Worm (Caenorhabditis elegans) whole organism, mixed stage, embryonic: Measurements from ENCODE around the gene F55H2.8.
A peak's percentile ranks its signal among the peaks of the same experiment; 100 is the strongest.

Experiments
- M03D4.4 ChIP-seq: sonication (generic microtip); optimal IDR thresholded peaks from 2 replicates; lab custom pipeline; 2017; ENCODE audit warnings: mild to moderate bottlenecking, missing genetic modification characterization, missing compliant biosample characterization
- bed-3 ChIP-seq: fragments of 200-800 bp; sonication (Bioruptor generic); optimal IDR thresholded peaks from 3 replicates; lab custom pipeline; 2018; ENCODE audit warnings: mild to moderate bottlenecking, missing genetic modification characterization, moderate library complexity, missing compliant biosample characterization
- blmp-1 ChIP-seq: fragments of 150-350 bp; optimal IDR thresholded peaks from 2 replicates; lab custom pipeline; 2014; ENCODE audit warnings: missing biosample characterization, missing genetic modification characterization
- ceh-39 ChIP-seq: fragments of 150-350 bp; optimal IDR thresholded peaks from 2 replicates; lab custom pipeline; 2014; ENCODE audit warnings: missing biosample characterization, missing genetic modification characterization
- ceh-43 ChIP-seq: fragments of 200-800 bp; sonication (Bioruptor generic); optimal IDR thresholded peaks from 2 replicates; lab custom pipeline; 2018; ENCODE audit warnings: mild to moderate bottlenecking, missing genetic modification characterization, moderate library complexity, missing compliant biosample characterization
- ceh-83 ChIP-seq: fragments of 200-800 bp; sonication (Bioruptor generic); optimal IDR thresholded peaks from 2 replicates; lab custom pipeline; 2018; ENCODE audit warnings: mild to moderate bottlenecking, missing genetic modification characterization, missing compliant biosample characterization
- ces-1 ChIP-seq: fragments of 150-350 bp; optimal IDR thresholded peaks from 2 replicates; lab custom pipeline; 2014; ENCODE audit warnings: missing biosample characterization, missing genetic modification reagents, missing genetic modification characterization
- cnd-1 ChIP-seq: fragments of 200-800 bp; sonication (Bioruptor generic); optimal IDR thresholded peaks from 2 replicates; lab custom pipeline; 2018; ENCODE audit warnings: mild to moderate bottlenecking, missing genetic modification characterization, missing compliant biosample characterization
- elt-1 ChIP-seq: sonication (generic microtip); optimal IDR thresholded peaks from 2 replicates; lab custom pipeline; 2017; ENCODE audit warnings: missing genetic modification characterization, mild to moderate bottlenecking, missing compliant biosample characterization, antibody characterized with exemption, moderate library complexity, borderline replicate concordance; ENCODE audit not compliant: insufficient read depth
- elt-3 ChIP-seq: fragments of 150-350 bp; optimal IDR thresholded peaks from 2 replicates; lab custom pipeline; 2014; ENCODE audit warnings: missing biosample characterization, missing genetic modification characterization
- ham-2 ChIP-seq: fragments of 200-800 bp; sonication (Bioruptor generic); optimal IDR thresholded peaks from 2 replicates; lab custom pipeline; 2018; ENCODE audit warnings: mild to moderate bottlenecking, missing genetic modification characterization, missing compliant biosample characterization
- hlh-1 ChIP-seq: fragments of 150-350 bp; optimal IDR thresholded peaks from 2 replicates; lab custom pipeline; 2014; ENCODE audit warnings: missing biosample characterization, missing genetic modification reagents, missing genetic modification characterization
- lin-13 ChIP-seq: fragments of 150-350 bp; optimal IDR thresholded peaks from 2 replicates; lab custom pipeline; 2014; ENCODE audit warnings: missing biosample characterization, missing genetic modification characterization
- mab-5 ChIP-seq: fragments of 150-350 bp; optimal IDR thresholded peaks from 2 replicates; lab custom pipeline; 2014; ENCODE audit warnings: missing biosample characterization, missing genetic modification characterization
- mep-1 ChIP-seq: fragments of 150-350 bp; optimal IDR thresholded peaks from 2 replicates; lab custom pipeline; 2017; ENCODE audit warnings: missing biosample characterization, missing genetic modification reagents, missing genetic modification characterization, inconsistent platforms
- mls-2 ChIP-seq: sonication (generic microtip); optimal IDR thresholded peaks from 2 replicates; lab custom pipeline; 2016; ENCODE audit warnings: mild to moderate bottlenecking, missing genetic modification characterization, moderate library complexity, missing compliant biosample characterization
- nhr-12 ChIP-seq: fragments of 150-350 bp; optimal IDR thresholded peaks from 2 replicates; lab custom pipeline; 2014; ENCODE audit warnings: missing biosample characterization, missing genetic modification characterization
- nhr-2 ChIP-seq: fragments of 150-350 bp; optimal IDR thresholded peaks from 2 replicates; lab custom pipeline; 2014; ENCODE audit warnings: missing biosample characterization, missing genetic modification characterization
- nhr-237 ChIP-seq: fragments of 150-350 bp; optimal IDR thresholded peaks from 2 replicates; lab custom pipeline; 2014; ENCODE audit warnings: missing biosample characterization, missing genetic modification characterization
- nhr-28 ChIP-seq: fragments of 150-350 bp; optimal IDR thresholded peaks from 2 replicates; lab custom pipeline; 2014; ENCODE audit warnings: missing biosample characterization, missing genetic modification characterization
- nhr-76 ChIP-seq: sonication (generic microtip); optimal IDR thresholded peaks from 2 replicates; lab custom pipeline; 2017; ENCODE audit warnings: missing biosample characterization, missing genetic modification characterization
- pha-4 ChIP-seq: fragments of 150-350 bp; optimal IDR thresholded peaks from 2 replicates; lab custom pipeline; 2018; ENCODE audit warnings: missing biosample characterization, missing genetic modification reagents, missing genetic modification characterization
- sem-2 ChIP-seq: fragments of 200-800 bp; sonication (Bioruptor generic); optimal IDR thresholded peaks from 2 replicates; lab custom pipeline; 2018; ENCODE audit warnings: mild to moderate bottlenecking, missing genetic modification characterization, missing compliant biosample characterization
- snpc-4 ChIP-seq: fragments of 150-350 bp; optimal IDR thresholded peaks from 2 replicates; lab custom pipeline; 2014; ENCODE audit warnings: missing biosample characterization, missing genetic modification characterization
- tbx-8 ChIP-seq: fragments of 200-800 bp; sonication (Bioruptor generic); optimal IDR thresholded peaks from 2 replicates; lab custom pipeline; 2018; ENCODE audit warnings: mild to moderate bottlenecking, missing genetic modification characterization, moderate library complexity, missing compliant biosample characterization
- unc-62 ChIP-seq: fragments of 150-350 bp; optimal IDR thresholded peaks from 2 replicates; lab custom pipeline; 2014; ENCODE audit warnings: missing biosample characterization, missing genetic modification reagents, missing genetic modification characterization
- zip-8 ChIP-seq: fragments of 150-350 bp; optimal IDR thresholded peaks from 2 replicates; lab custom pipeline; 2014; ENCODE audit warnings: missing biosample characterization, missing genetic modification characterization
- ztf-11 ChIP-seq: fragments of 150-350 bp; optimal IDR thresholded peaks from 2 replicates; lab custom pipeline; 2014; ENCODE audit warnings: missing biosample characterization, missing genetic modification characterization

F55H2.8 gene

ce11 chrIII:9525252-9525651 lies 11.6 kb downstream of the F55H2.8 start, which contains the start of gene trpp-3:
Gene trpp-3 (plus strand): TSS chrIII:9525552.
- TF ChIP-seq elt-3 (tag; lab: Kevin White, UChicago) (no peak), mls-2 (no peak), nhr-237 (tag; lab: Kevin White, UChicago) (no peak), elt-1 (no peak), ces-1 (GFP tag; lab: Kevin White, UChicago) (no peak), ham-2 (GFP tag; lab: Kevin White, UChicago) (no peak), lin-13 (tag; lab: Kevin White, UChicago) (no peak), ceh-83 (GFP tag; lab: Kevin White, UChicago) (no peak)

DNA sequence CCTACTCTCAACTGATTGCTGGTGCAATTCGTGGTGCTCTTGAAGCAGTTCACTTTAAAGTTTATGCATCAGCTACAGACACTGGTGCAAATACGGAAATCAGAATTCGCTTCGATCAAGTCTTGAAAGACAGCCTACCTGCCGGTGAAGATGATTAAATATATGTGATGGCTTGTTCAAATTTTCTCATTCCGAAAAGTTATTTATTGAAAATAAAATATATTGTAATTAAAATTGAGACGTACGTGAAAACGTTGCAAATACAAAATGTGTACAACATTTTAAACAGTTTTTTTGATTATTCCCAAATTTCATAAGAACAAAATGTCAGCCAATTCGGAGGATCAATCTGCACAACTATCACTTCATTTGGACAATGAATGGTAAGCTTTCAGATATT lies 13.2 kb downstream of the F55H2.8 start, which contains the start of gene ZK1098.6:
Gene ZK1098.6 (plus strand): TSS at position 301 of the 400 bp plus-strand sequence.
- no peak for TF ChIP-seq unc-62 (GFP tag; lab: Kevin White, UChicago)
- no peak for TF ChIP-seq nhr-237 (tag; lab: Kevin White, UChicago)
- no peak for TF ChIP-seq mls-2
- TF ChIP-seq nhr-2 (tag; lab: Kevin White, UChicago): no peak
- no peak for TF ChIP-seq elt-3 (tag; lab: Kevin White, UChicago)
- no peak for TF ChIP-seq blmp-1
- TF ChIP-seq elt-1: no peak
- TF ChIP-seq ceh-39 (tag; lab: Kevin White, UChicago): no peak
- no peak for TF ChIP-seq cnd-1 (tag; lab: Kevin White, UChicago)
- TF ChIP-seq nhr-28 (tag; lab: Kevin White, UChicago): no peak
- no peak for TF ChIP-seq ces-1 (GFP tag; lab: Kevin White, UChicago)

ce11 chrIII:9528824-9529223 lies 15.2 kb downstream of the F55H2.8 start, which contains the start of gene ZK1098.2:
Gene ZK1098.2 (plus strand): TSS chrIII:9529159.
- peak; percentile 49 for TF ChIP-seq mep-1 (tag; lab: Kevin White, UChicago)
- TF ChIP-seq zip-8 (tag; lab: Kevin White, UChicago): no peak
- TF ChIP-seq hlh-1 (tag; lab: Kevin White, UChicago): no peak
- TF ChIP-seq blmp-1: no peak
- TF ChIP-seq ztf-11: no peak
- TF ChIP-seq nhr-12 (tag; lab: Kevin White, UChicago): no peak
- TF ChIP-seq tbx-8 (GFP tag; lab: Kevin White, UChicago): no peak
- TF ChIP-seq unc-62 (GFP tag; lab: Kevin White, UChicago): no peak
- TF ChIP-seq pha-4 (tag; lab: Kevin White, UChicago): no peak
- TF ChIP-seq bed-3 (GFP tag; lab: Kevin White, UChicago): no peak
- no peak for TF ChIP-seq cnd-1 (tag; lab: Kevin White, UChicago)
- no peak for TF ChIP-seq nhr-2 (tag; lab: Kevin White, UChicago)
- TF ChIP-seq elt-3 (tag; lab: Kevin White, UChicago): no peak
- TF ChIP-seq nhr-76 (tag; lab: Kevin White, UChicago): no peak
- TF ChIP-seq lin-13 (tag; lab: Kevin White, UChicago): peak; percentile 24
- TF ChIP-seq snpc-4: no peak
- no peak for TF ChIP-seq mab-5
- peak; percentile 33 for TF ChIP-seq M03D4.4 (tag; lab: Kevin White, UChicago)
- TF ChIP-seq nhr-237 (tag; lab: Kevin White, UChicago): no peak
- peak; percentile 40 for TF ChIP-seq ces-1 (GFP tag; lab: Kevin White, UChicago)
- TF ChIP-seq ham-2 (GFP tag; lab: Kevin White, UChicago): peak; percentile 42

DNA sequence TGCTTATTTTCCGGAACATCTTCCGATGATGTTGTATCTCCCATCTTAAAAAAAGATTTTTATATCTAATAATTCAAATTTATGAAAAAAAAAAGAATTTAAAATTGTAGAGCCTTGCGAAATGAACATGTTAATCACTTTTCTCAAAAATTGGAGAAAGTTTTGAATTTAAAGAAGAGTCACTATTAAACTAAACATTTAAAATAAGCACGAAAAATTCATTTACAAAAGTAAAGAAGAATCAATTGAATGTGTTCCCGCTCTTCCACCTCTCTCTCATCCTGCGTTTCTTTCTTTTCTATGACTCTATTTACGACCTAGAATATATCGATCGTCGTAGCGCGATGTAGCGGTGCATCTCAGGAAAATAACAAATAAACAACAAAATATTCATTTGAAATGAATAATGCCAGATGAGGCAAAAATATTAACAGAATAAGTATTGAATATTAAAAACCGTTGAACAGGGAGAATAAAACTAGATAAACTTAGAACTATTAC lies 25.0 kb downstream of the F55H2.8 start, which contains the start of gene ZK1098.3:
Gene ZK1098.3 (minus strand): TSS at position 51 of the 501 bp plus-strand sequence.
- no peak for TF ChIP-seq sem-2
- peak; percentile 65 for TF ChIP-seq ces-1 (GFP tag; lab: Kevin White, UChicago)
- no peak for TF ChIP-seq M03D4.4 (tag; lab: Kevin White, UChicago)
- TF ChIP-seq ceh-39 (tag; lab: Kevin White, UChicago): peak; percentile 73
- no peak for TF ChIP-seq mab-5

- no peak for TF ChIP-seq pha-4 (tag; lab: Kevin White, UChicago)
- TF ChIP-seq nhr-2 (tag; lab: Kevin White, UChicago): no peak
- TF ChIP-seq nhr-76 (tag; lab: Kevin White, UChicago): no peak
- TF ChIP-seq blmp-1: no peak
- no peak for TF ChIP-seq nhr-237 (tag; lab: Kevin White, UChicago)
- no peak for TF ChIP-seq ceh-43
- no peak for TF ChIP-seq bed-3 (GFP tag; lab: Kevin White, UChicago)
- TF ChIP-seq ceh-83 (GFP tag; lab: Kevin White, UChicago): no peak
- no peak for TF ChIP-seq hlh-1 (tag; lab: Kevin White, UChicago)
- no peak for TF ChIP-seq elt-3 (tag; lab: Kevin White, UChicago)
- TF ChIP-seq cnd-1 (tag; lab: Kevin White, UChicago): no peak
Observed at ce11 chrIII:9542280-9542679, 28.6 kb downstream of the F55H2.8 start, which contains the start of gene mut-7. Gene mut-7 (minus strand): TSS chrIII:9542380.
